Fruit fly (Drosophila melanogaster): ENCODE measurements around the gene CG32112.

DNA sequence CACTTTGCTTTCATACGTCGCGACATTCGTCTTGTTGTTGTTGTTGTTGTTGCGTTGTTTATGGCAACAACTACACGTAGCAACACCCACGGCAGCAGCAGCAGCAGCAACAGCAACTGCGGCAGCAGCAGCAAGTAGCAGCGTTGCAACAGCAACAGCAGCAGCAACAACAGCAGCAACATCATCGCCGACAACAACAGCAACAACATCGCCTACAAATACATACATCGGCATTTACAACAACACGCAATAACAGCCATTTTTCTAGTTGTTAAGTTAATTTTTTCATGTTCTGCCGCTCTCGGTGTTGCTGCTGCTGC, 49.0 kb upstream of the CG32112 start:
- TF ChIP-seq CG14014 (GFP tag; IDR thresholded peaks at IDR 0.05) (no peak), CG17912 (GFP tag; optimal IDR thresholded peaks at IDR 0.05) (no peak), CG10321 (GFP tag; IDR thresholded peaks at IDR 0.05) (no peak), HLH4C (GFP tag; IDR thresholded peaks at IDR 0.05; ENCODE audit: partially characterized antibody) (no peak), Hand (GFP tag; optimal IDR thresholded peaks at IDR 0.05) (no peak), zf30C (GFP tag; optimal IDR thresholded peaks at IDR 0.05) (no peak), h (optimal IDR thresholded peaks at IDR 0.05) (no peak), Dfd (GFP tag; optimal IDR thresholded peaks at IDR 0.05) (no peak), CG17186 (GFP tag; optimal IDR thresholded peaks at IDR 0.05) (no peak), CG10431 (GFP tag; optimal IDR thresholded peaks at IDR 0.05) (no peak), CG6854 (GFP tag; optimal IDR thresholded peaks at IDR 0.05) (no peak), disco-r (GFP tag; optimal IDR thresholded peaks at IDR 0.05) (no peak), CG13424 (tag; optimal IDR thresholded peaks at IDR 0.05) (no peak), gro (GFP tag; optimal IDR thresholded peaks at IDR 0.05) (no peak)
